Worm (Caenorhabditis elegans) whole organism, L1 larva: ENCODE results near the gene C49C8.8.

Source experiments
- alr-1 ChIP-seq: fragments of 200-800 bp; sonication (Bioruptor generic); optimal IDR thresholded peaks from 2 replicates; lab custom pipeline; 2018; ENCODE audit warnings: borderline replicate concordance, mild to moderate bottlenecking, missing genetic modification characterization, missing compliant biosample characterization
- blmp-1 ChIP-seq: fragments of 150-350 bp; optimal IDR thresholded peaks from 2 replicates; lab custom pipeline; 2014; ENCODE audit warnings: missing biosample characterization, missing genetic modification characterization
- efl-3 ChIP-seq: fragments of 200-800 bp; sonication (Bioruptor generic); optimal IDR thresholded peaks from 2 replicates; lab custom pipeline; 2018; ENCODE audit warnings: mild to moderate bottlenecking, missing genetic modification characterization, missing compliant biosample characterization
- elt-2 ChIP-seq: sonication (generic microtip); optimal IDR thresholded peaks from 2 replicates; lab custom pipeline; 2016; ENCODE audit warnings: missing genetic modification characterization, mild to moderate bottlenecking, inconsistent platforms, missing compliant biosample characterization, missing genetic modification reagents
- elt-3 ChIP-seq, 6 experiments: fragments of 150-350 bp in 1 of 6; sonication (generic microtip); optimal IDR thresholded peaks; 2 replicates each; lab custom pipeline; 2017 to 2018; ENCODE audit warnings: missing biosample characterization in 6 of 6, missing genetic modification characterization in 6 of 6, inconsistent platforms in 1 of 6
- hpl-2 ChIP-seq: fragments of 150-350 bp; optimal IDR thresholded peaks from 2 replicates; lab custom pipeline; 2014; ENCODE audit warnings: missing biosample characterization, missing genetic modification reagents, missing genetic modification characterization
- lin-39 ChIP-seq: fragments of 150-350 bp; optimal IDR thresholded peaks from 2 replicates; lab custom pipeline; 2014; ENCODE audit warnings: missing biosample characterization, missing genetic modification reagents, missing genetic modification characterization
- lir-3 ChIP-seq: sonication (generic microtip); optimal IDR thresholded peaks from 2 replicates; lab custom pipeline; 2016; ENCODE audit warnings: mild to moderate bottlenecking, missing genetic modification characterization, moderate library complexity, missing compliant biosample characterization; ENCODE audit not compliant: poor library complexity
- nhr-11 ChIP-seq: fragments of 150-350 bp; optimal IDR thresholded peaks from 2 replicates; lab custom pipeline; 2014; ENCODE audit warnings: missing biosample characterization, missing genetic modification characterization
- nhr-237 ChIP-seq: fragments of 150-350 bp; optimal IDR thresholded peaks from 2 replicates; lab custom pipeline; 2014; ENCODE audit warnings: missing biosample characterization, missing genetic modification characterization
- snpc-4 ChIP-seq: fragments of 150-350 bp; optimal IDR thresholded peaks from 2 replicates; lab custom pipeline; 2014; ENCODE audit warnings: missing biosample characterization, missing genetic modification characterization
- unc-62 ChIP-seq: fragments of 150-350 bp; optimal IDR thresholded peaks from 2 replicates; lab custom pipeline; 2014; ENCODE audit warnings: missing biosample characterization, missing genetic modification reagents, missing genetic modification characterization
- zag-1 ChIP-seq: fragments of 150-350 bp; optimal IDR thresholded peaks from 2 replicates; lab custom pipeline; 2014; ENCODE audit warnings: missing biosample characterization, missing genetic modification characterization
- ztf-11 ChIP-seq, 2 experiments: sonication (generic microtip); optimal IDR thresholded peaks; 2 replicates each; lab custom pipeline; 2016 to 2017; ENCODE audit warnings: missing genetic modification characterization in 2 of 2, missing biosample characterization in 1 of 2, missing compliant biosample characterization in 1 of 2

DNA sequence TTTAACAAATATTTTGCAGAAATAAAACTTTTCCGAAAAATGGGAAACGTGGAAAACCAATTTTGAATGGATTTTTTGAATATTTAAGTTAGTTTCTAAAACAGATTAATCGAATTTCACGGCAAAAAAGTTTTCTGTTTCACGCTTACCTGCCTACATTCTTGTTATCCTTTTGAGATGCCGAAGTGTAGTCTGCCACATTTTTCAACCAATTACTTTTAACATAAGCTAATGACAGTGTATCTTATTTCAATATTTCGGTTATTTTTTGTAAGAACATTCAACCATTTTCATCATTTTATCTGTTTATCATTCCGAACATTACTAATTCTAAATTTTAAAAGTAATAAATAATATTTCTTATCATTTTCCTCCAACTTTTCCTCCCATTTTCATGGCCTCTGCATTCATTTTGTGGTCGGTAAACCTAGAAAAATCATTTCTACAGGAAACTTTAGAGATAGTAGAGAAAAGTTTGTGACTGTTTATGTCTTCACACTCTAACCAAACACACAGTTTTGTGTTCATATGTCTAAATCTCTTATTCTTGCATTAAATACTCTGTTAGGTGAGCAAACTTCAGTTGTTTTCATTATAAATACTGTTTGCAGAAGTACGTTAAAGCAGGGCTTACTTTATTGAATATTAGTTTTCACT is 39.9 kb upstream of the C49C8.8 start, which contains the start of the genes F42A9.17 and cyp-33E2:
- TF ChIP-seq lir-3 (no peak), alr-1 (tag; lab: Kevin White, UChicago) (no peak), lin-39 (tag; lab: Kevin White, UChicago) (no peak), blmp-1 (tag; lab: Kevin White, UChicago) (no peak), snpc-4 (tag; lab: Kevin White, UChicago) (no peak), ztf-11 (tag; optimal IDR thresholded peaks at IDR 0.05; lab: Kevin White, UChicago) (no peak), elt-3 (tag; optimal IDR thresholded peaks at IDR 0.05; lab: Kevin White, UChicago) (no peak), zag-1 (tag; lab: Kevin White, UChicago) (no peak), unc-62 (no peak), nhr-237 (tag; lab: Kevin White, UChicago) (no peak), elt-2 (tag; lab: Kevin White, UChicago) (peak; percentile 60), nhr-11 (tag; lab: Kevin White, UChicago) (no peak), hpl-2 (GFP tag; lab: Kevin White, UChicago) (no peak), efl-3 (no peak)
